Fruit fly (Drosophila melanogaster) whole organism, embryonic: ENCODE data around the gene Crz.

Experiments used
- BtbVII ChIP-seq: fragments of 200-800 bp; sonication (Bioruptor generic); optimal IDR thresholded peaks from 3 replicates; lab custom pipeline; 2017; ENCODE audit warnings: missing biosample characterization, mild to moderate bottlenecking, missing genetic modification characterization
- CG10654 ChIP-seq: fragments of 200-800 bp; sonication (Bioruptor generic); optimal IDR thresholded peaks from 2 replicates; lab custom pipeline; 2016; ENCODE audit warnings: missing biosample characterization, missing genetic modification characterization
- CG11398 ChIP-seq: fragments of 200-800 bp; sonication (Bioruptor generic); optimal IDR thresholded peaks from 2 replicates; lab custom pipeline; 2016; ENCODE audit warnings: missing biosample characterization, missing genetic modification characterization
- CG12104 ChIP-seq: fragments of 200-800 bp; sonication (Bioruptor generic); optimal IDR thresholded peaks from 3 replicates; lab custom pipeline; 2016; ENCODE audit warnings: missing biosample characterization, missing genetic modification characterization
- CG1233 ChIP-seq: fragments of 200-800 bp; sonication (Bioruptor generic); optimal IDR thresholded peaks from 4 replicates; lab custom pipeline; 2018; ENCODE audit warnings: missing biosample characterization, mild to moderate bottlenecking, missing genetic modification characterization
- CG15269 ChIP-seq: fragments of 200-800 bp; sonication (Bioruptor generic); optimal IDR thresholded peaks from 2 replicates; lab custom pipeline; 2018; ENCODE audit warnings: missing biosample characterization, mild to moderate bottlenecking, missing genetic modification characterization, moderate library complexity
- CG15479 ChIP-seq: fragments of 200-800 bp; sonication (Bioruptor generic); optimal IDR thresholded peaks from 3 replicates; lab custom pipeline; 2019; ENCODE audit warnings: missing biosample characterization, mild to moderate bottlenecking, missing genetic modification characterization, moderate library complexity
- CG17328 ChIP-seq: fragments of 200-800 bp; sonication (Bioruptor generic); IDR thresholded peaks from 2 replicates; pipeline ENCODE4 v1.3.6; 2022; ENCODE audit warnings: missing biosample characterization, missing genetic modification characterization
- CG18619 ChIP-seq: fragments of 200-800 bp; sonication (Bioruptor generic); optimal IDR thresholded peaks from 3 replicates; lab custom pipeline; 2017; ENCODE audit warnings: missing biosample characterization, mild to moderate bottlenecking, missing genetic modification characterization
- CG18764 ChIP-seq: fragments of 200-800 bp; sonication (Bioruptor generic); optimal IDR thresholded peaks from 3 replicates; lab custom pipeline; 2016; ENCODE audit warnings: missing biosample characterization, missing genetic modification characterization
- CG2116 ChIP-seq: fragments of 200-800 bp; sonication (Bioruptor generic); optimal IDR thresholded peaks from 3 replicates; lab custom pipeline; 2018; ENCODE audit warnings: missing biosample characterization, mild to moderate bottlenecking, missing genetic modification characterization
- CG30403 ChIP-seq: fragments of 200-800 bp; sonication (Bioruptor generic); optimal IDR thresholded peaks from 3 replicates; lab custom pipeline; 2016; ENCODE audit warnings: missing biosample characterization, missing genetic modification characterization
- CG32532 ChIP-seq: fragments of 200-800 bp; sonication (Bioruptor generic); IDR thresholded peaks from 2 replicates; pipeline ENCODE4 v1.3.6; 2022; ENCODE audit warnings: missing biosample characterization, missing genetic modification characterization
- CG6254 ChIP-seq: fragments of 200-800 bp; sonication (Bioruptor generic); optimal IDR thresholded peaks from 3 replicates; lab custom pipeline; 2017; ENCODE audit warnings: mild to moderate bottlenecking, missing biosample characterization, missing genetic modification reagents, missing genetic modification characterization
- CG6654 ChIP-seq: fragments of 200-800 bp; sonication (Bioruptor generic); optimal IDR thresholded peaks from 2 replicates; lab custom pipeline; 2017; ENCODE audit warnings: missing biosample characterization, mild to moderate bottlenecking, missing genetic modification characterization
- CG6765 ChIP-seq: fragments of 200-800 bp; sonication (Bioruptor generic); optimal IDR thresholded peaks from 3 replicates; lab custom pipeline; 2017; ENCODE audit warnings: missing biosample characterization, mild to moderate bottlenecking, missing genetic modification characterization
- CG6813 ChIP-seq: fragments of 200-800 bp; sonication (Bioruptor generic); optimal IDR thresholded peaks from 2 replicates; lab custom pipeline; 2017; ENCODE audit warnings: missing biosample characterization, missing genetic modification characterization, mild to moderate bottlenecking, moderate library complexity, missing genetic modification reagents
- CG7357 ChIP-seq: fragments of 200-800 bp; sonication (Bioruptor generic); IDR thresholded peaks from 3 replicates; pipeline ENCODE4 v1.3.6; 2022; ENCODE audit warnings: missing biosample characterization, missing genetic modification characterization
- CG7839 ChIP-seq: fragments of 200-800 bp; sonication (Bioruptor generic); optimal IDR thresholded peaks from 3 replicates; lab custom pipeline; 2018; ENCODE audit warnings: missing biosample characterization, mild to moderate bottlenecking, missing genetic modification characterization, moderate library complexity
- CG9932 ChIP-seq: fragments of 200-800 bp; sonication (Bioruptor generic); IDR thresholded peaks from 2 replicates; pipeline ENCODE4 v1.3.6; 2022; ENCODE audit warnings: missing biosample characterization, missing genetic modification characterization
- D19B ChIP-seq: fragments of 200-800 bp; sonication (Bioruptor generic); optimal IDR thresholded peaks from 2 replicates; lab custom pipeline; 2017; ENCODE audit warnings: missing biosample characterization, mild to moderate bottlenecking, missing genetic modification characterization
- Dad ChIP-seq: fragments of 200-800 bp; sonication (Bioruptor generic); optimal IDR thresholded peaks from 3 replicates; lab custom pipeline; 2016; ENCODE audit warnings: missing biosample characterization, missing genetic modification characterization
- Deaf1 ChIP-seq: fragments of 200-800 bp; optimal IDR thresholded peaks from 3 replicates; lab custom pipeline; 2019; ENCODE audit warnings: missing biosample characterization, mild to moderate bottlenecking, missing genetic modification characterization, moderate library complexity
- Dfd ChIP-seq, 2 experiments: fragments of >200 bp; optimal IDR thresholded peaks; 2 replicates each; lab custom pipeline; 2017; ENCODE audit warnings: missing biosample characterization in 2 of 2, missing genetic modification characterization in 2 of 2
- ERR ChIP-seq: fragments of 200-800 bp; sonication (Bioruptor generic); optimal IDR thresholded peaks from 2 replicates; lab custom pipeline; 2016; ENCODE audit warnings: missing biosample characterization, missing genetic modification characterization
- HmgZ ChIP-seq: fragments of 200-800 bp; sonication (Bioruptor generic); optimal IDR thresholded peaks from 2 replicates; lab custom pipeline; 2018; ENCODE audit warnings: missing biosample characterization, mild to moderate bottlenecking, missing genetic modification characterization
- Hmr ChIP-seq: fragments of 200-800 bp; sonication (Bioruptor generic); optimal IDR thresholded peaks from 3 replicates; lab custom pipeline; 2017; ENCODE audit warnings: mild to moderate bottlenecking, missing biosample characterization, missing genetic modification reagents, missing genetic modification characterization
- Hmx ChIP-seq: fragments of 200-800 bp; sonication (Bioruptor generic); optimal IDR thresholded peaks from 2 replicates; lab custom pipeline; 2016; ENCODE audit warnings: missing biosample characterization, missing genetic modification characterization
- MTF-1 ChIP-seq: fragments of 200-800 bp; sonication (Bioruptor generic); optimal IDR thresholded peaks from 2 replicates; lab custom pipeline; 2018; ENCODE audit warnings: missing biosample characterization, mild to moderate bottlenecking, missing genetic modification characterization, borderline replicate concordance
- Myb ChIP-seq: fragments of 200-800 bp; sonication (Bioruptor generic); optimal IDR thresholded peaks from 2 replicates; lab custom pipeline; 2016; ENCODE audit warnings: missing biosample characterization, missing genetic modification characterization
- Oli ChIP-seq: fragments of 200-800 bp; sonication (Bioruptor generic); optimal IDR thresholded peaks from 2 replicates; lab custom pipeline; 2018; ENCODE audit warnings: missing biosample characterization, mild to moderate bottlenecking, missing genetic modification characterization, moderate library complexity
- Sox102F ChIP-seq: fragments of 200-800 bp; sonication (Bioruptor generic); optimal IDR thresholded peaks from 2 replicates; lab custom pipeline; 2018; ENCODE audit warnings: missing biosample characterization, mild to moderate bottlenecking, missing genetic modification characterization, moderate library complexity
- Spps ChIP-seq: fragments of 200-800 bp; sonication (Bioruptor generic); optimal IDR thresholded peaks from 2 replicates; lab custom pipeline; 2018; ENCODE audit warnings: missing biosample characterization, mild to moderate bottlenecking, missing genetic modification characterization
- Usf ChIP-seq: fragments of 200-800 bp; sonication (Bioruptor generic); optimal IDR thresholded peaks from 2 replicates; lab custom pipeline; 2017; ENCODE audit warnings: missing genotype, missing biosample characterization, missing genetic modification characterization
- btn ChIP-seq: fragments of 200-800 bp; sonication (Bioruptor generic); optimal IDR thresholded peaks from 2 replicates; lab custom pipeline; 2016; ENCODE audit warnings: missing biosample characterization, missing genetic modification characterization
- cg ChIP-seq: fragments of 200-800 bp; sonication (Bioruptor generic); optimal IDR thresholded peaks from 3 replicates; lab custom pipeline; 2019; ENCODE audit warnings: missing biosample characterization, mild to moderate bottlenecking, missing genetic modification characterization, moderate library complexity
- chinmo ChIP-seq: fragments of 200-800 bp; sonication (Bioruptor generic); IDR thresholded peaks from 4 replicates; pipeline ENCODE4 v1.3.6; 2022; ENCODE audit warnings: missing biosample characterization, missing genetic modification characterization; ENCODE audit not compliant: partially characterized antibody
- danr ChIP-seq: fragments of 200-800 bp; sonication (Bioruptor generic); IDR thresholded peaks from 2 replicates; pipeline ENCODE4 v1.3.6; 2022; ENCODE audit warnings: missing biosample characterization, missing genetic modification characterization
- dpn ChIP-seq, 2 experiments: fragments of 200-800 bp; sonication (Bioruptor generic); optimal IDR thresholded peaks; 3 replicates each; lab custom pipeline; 2016; ENCODE audit warnings: missing biosample characterization in 2 of 2, missing genetic modification characterization in 2 of 2
- fd3F ChIP-seq: fragments of 200-800 bp; sonication (Bioruptor generic); optimal IDR thresholded peaks from 2 replicates; lab custom pipeline; 2018; ENCODE audit warnings: missing biosample characterization, mild to moderate bottlenecking, missing genetic modification characterization, moderate library complexity
- fd96Cb ChIP-seq: fragments of 200-800 bp; sonication (Bioruptor generic); optimal IDR thresholded peaks from 2 replicates; lab custom pipeline; 2018; ENCODE audit warnings: missing biosample characterization, mild to moderate bottlenecking, missing genetic modification characterization, moderate library complexity
- ham ChIP-seq: fragments of 200-800 bp; sonication (Bioruptor generic); IDR thresholded peaks from 2 replicates; pipeline ENCODE4 v1.3.6; 2022; ENCODE audit warnings: missing biosample characterization, missing genetic modification characterization
- lmd ChIP-seq: fragments of 200-800 bp; sonication (Bioruptor generic); IDR thresholded peaks from 2 replicates; pipeline ENCODE4 v1.3.6; 2022; ENCODE audit warnings: missing biosample characterization, missing genetic modification characterization
- mirr ChIP-seq: fragments of 200-800 bp; sonication (Bioruptor generic); optimal IDR thresholded peaks from 3 replicates; lab custom pipeline; 2018; ENCODE audit warnings: missing biosample characterization, mild to moderate bottlenecking, missing genetic modification characterization
- oc ChIP-seq: fragments of 200-800 bp; sonication (Bioruptor generic); optimal IDR thresholded peaks from 2 replicates; lab custom pipeline; 2018; ENCODE audit warnings: missing biosample characterization, mild to moderate bottlenecking, missing genetic modification characterization, moderate library complexity
- phol ChIP-seq: fragments of 200-800 bp; sonication (Bioruptor generic); optimal IDR thresholded peaks from 3 replicates; lab custom pipeline; 2018; ENCODE audit warnings: missing biosample characterization, mild to moderate bottlenecking, missing genetic modification characterization, moderate library complexity
- repo ChIP-seq: fragments of 200-800 bp; sonication (Bioruptor generic); optimal IDR thresholded peaks from 2 replicates; lab custom pipeline; 2016; ENCODE audit warnings: missing biosample characterization, missing genetic modification characterization
- sob ChIP-seq: fragments of 200-800 bp; sonication (Bioruptor generic); IDR thresholded peaks from 2 replicates; pipeline ENCODE4 v1.3.6; 2022; ENCODE audit warnings: missing biosample characterization, missing genetic modification characterization
- tx ChIP-seq: fragments of 200-800 bp; sonication (Bioruptor generic); optimal IDR thresholded peaks from 2 replicates; lab custom pipeline; 2016; ENCODE audit warnings: missing biosample characterization, missing genetic modification characterization
- z ChIP-seq: fragments of 200-800 bp; sonication (Bioruptor generic); IDR thresholded peaks from 3 replicates; pipeline ENCODE4 v1.3.6; 2022; ENCODE audit warnings: missing biosample characterization, missing genetic modification characterization

Gene Crz

DNA sequence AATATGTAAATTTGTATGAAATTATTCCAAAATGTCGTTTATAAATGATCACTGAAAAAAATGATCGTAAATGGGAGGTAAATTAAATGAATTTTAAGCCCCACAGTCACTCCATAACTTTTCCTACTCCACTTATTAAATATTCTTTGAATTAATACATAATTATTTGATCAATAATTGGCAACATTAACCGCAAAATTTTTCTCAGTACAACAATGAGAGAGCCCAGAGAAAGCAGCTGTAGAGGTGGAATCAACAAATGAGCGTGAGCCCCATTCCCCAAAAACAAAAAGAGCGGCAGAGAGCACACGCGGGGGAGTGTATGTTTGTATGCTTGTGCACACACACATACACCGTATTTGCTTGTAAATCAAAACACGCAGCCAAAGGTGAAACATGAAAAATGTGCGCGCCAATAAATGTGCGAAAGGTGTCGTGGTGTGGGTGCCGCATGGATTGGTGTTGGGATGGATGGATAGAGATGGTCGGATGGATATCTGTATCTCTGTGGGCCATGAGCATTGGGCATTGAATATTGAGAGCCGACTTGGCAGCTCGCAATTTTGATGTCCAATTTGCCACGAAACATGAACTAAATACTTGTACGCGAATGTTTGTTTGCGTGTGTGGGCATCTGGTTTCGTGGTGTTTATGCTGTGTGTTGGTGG is 30.8 kb upstream of the Crz start (continued):
- TF ChIP-seq fd3F (GFP tag; lab: Kevin White, UChicago), result peak; percentile 99
- peak; percentile 99 for TF ChIP-seq Hmr (GFP tag; lab: Kevin White, UChicago)
- peak; percentile 98 for TF ChIP-seq CG1233 (GFP tag; lab: Kevin White, UChicago)
- no peak for TF ChIP-seq danr (GFP tag; lab: Robert Waterston, UW)
- peak; percentile 89 for TF ChIP-seq ERR (GFP tag; lab: Kevin White, UChicago)
- no peak for TF ChIP-seq lmd (GFP tag; lab: Robert Waterston, UW)
- peak; percentile 75 for TF ChIP-seq btn (GFP tag; lab: Kevin White, UChicago)
- peak; percentile 90 for TF ChIP-seq CG6654 (GFP tag; lab: Kevin White, UChicago)
- TF ChIP-seq CG12104 (GFP tag; lab: Kevin White, UChicago), result peak; percentile 98
- peak; percentile 99 for TF ChIP-seq CG30403 (GFP tag; lab: Kevin White, UChicago)
- TF ChIP-seq CG2116 (GFP tag; lab: Kevin White, UChicago), result peak; percentile 88
- peak; percentile 92 for TF ChIP-seq Dad (GFP tag; lab: Kevin White, UChicago)
- peak; percentile 96 for TF ChIP-seq CG6765 (GFP tag; lab: Kevin White, UChicago)
- TF ChIP-seq Usf (GFP tag; lab: Kevin White, UChicago), result peak; percentile 97
- TF ChIP-seq sob (GFP tag; lab: Robert Waterston, UW), result no peak
- TF ChIP-seq Oli (tag; lab: Kevin White, UChicago), result peak; percentile 99
- no peak for TF ChIP-seq CG17328 (GFP tag; lab: Robert Waterston, UW)
- TF ChIP-seq z (GFP tag; lab: Robert Waterston, UW), result no peak
- peak; percentile 96 for TF ChIP-seq CG7357 (GFP tag; lab: Robert Waterston, UW)
- TF ChIP-seq mirr (GFP tag; lab: Kevin White, UChicago), result peak; percentile 87
- TF ChIP-seq tx (GFP tag; lab: Kevin White, UChicago), result peak; percentile 95
- peak; percentile 99 for TF ChIP-seq CG7839
- peak; percentile 99 for TF ChIP-seq fd96Cb (tag; lab: Kevin White, UChicago)
- peak; percentile 99 for TF ChIP-seq CG15269
- no peak for TF ChIP-seq CG32532 (GFP tag; lab: Robert Waterston, UW)
- peak; percentile 98 for TF ChIP-seq CG6813 (GFP tag; lab: Kevin White, UChicago)
- no peak for TF ChIP-seq ham (GFP tag; lab: Robert Waterston, UW)
- peak; percentile 99 for TF ChIP-seq HmgZ (tag; lab: Kevin White, UChicago)
- TF ChIP-seq oc (tag; lab: Kevin White, UChicago), result peak; percentile 99
- peak in 1 of 2 experiments; percentile 89 for TF ChIP-seq Dfd (GFP tag; optimal IDR thresholded peaks at IDR 0.05; lab: Kevin White, UChicago)
- peak; percentile 83 for TF ChIP-seq CG11398 (GFP tag; lab: Kevin White, UChicago)
- peak; percentile 95 for TF ChIP-seq D19B
- peak; percentile 100 for TF ChIP-seq Sox102F (GFP tag; lab: Kevin White, UChicago)
- TF ChIP-seq CG15479 (GFP tag; lab: Kevin White, UChicago), result no peak
- peak; percentile 94 for TF ChIP-seq MTF-1 (GFP tag; lab: Kevin White, UChicago)
- TF ChIP-seq cg (GFP tag; lab: Kevin White, UChicago), result peak; percentile 89
- peak; percentile 98 for TF ChIP-seq BtbVII (GFP tag; lab: Kevin White, UChicago)
- peak; percentile 90 for TF ChIP-seq Hmx (GFP tag; lab: Kevin White, UChicago)
- TF ChIP-seq Myb (GFP tag; lab: Kevin White, UChicago), result peak; percentile 67
- TF ChIP-seq phol (tag; lab: Kevin White, UChicago), result peak; percentile 98
- TF ChIP-seq CG6254 (GFP tag; lab: Kevin White, UChicago), result peak; percentile 95
- peak; percentile 98 for TF ChIP-seq CG10654 (GFP tag; lab: Kevin White, UChicago)
- TF ChIP-seq chinmo (GFP tag; lab: Robert Waterston, UW), result no peak
- no peak for TF ChIP-seq CG9932 (GFP tag; lab: Robert Waterston, UW)
- TF ChIP-seq Spps (tag; lab: Kevin White, UChicago), result peak; percentile 96
- TF ChIP-seq dpn (GFP tag; optimal IDR thresholded peaks at IDR 0.05; lab: Kevin White, UChicago), result peak; percentile 96 to 98
- peak; percentile 98 for TF ChIP-seq CG18619 (GFP tag; lab: Kevin White, UChicago)
- peak; percentile 90 for TF ChIP-seq Deaf1 (tag; lab: Kevin White, UChicago)
- peak; percentile 97 for TF ChIP-seq CG18764 (GFP tag; lab: Kevin White, UChicago)
- peak; percentile 83 for TF ChIP-seq repo (GFP tag; lab: Kevin White, UChicago)
